Worm (Caenorhabditis elegans): Measurements from ENCODE around the gene set-3.

set-3 gene

DNA sequence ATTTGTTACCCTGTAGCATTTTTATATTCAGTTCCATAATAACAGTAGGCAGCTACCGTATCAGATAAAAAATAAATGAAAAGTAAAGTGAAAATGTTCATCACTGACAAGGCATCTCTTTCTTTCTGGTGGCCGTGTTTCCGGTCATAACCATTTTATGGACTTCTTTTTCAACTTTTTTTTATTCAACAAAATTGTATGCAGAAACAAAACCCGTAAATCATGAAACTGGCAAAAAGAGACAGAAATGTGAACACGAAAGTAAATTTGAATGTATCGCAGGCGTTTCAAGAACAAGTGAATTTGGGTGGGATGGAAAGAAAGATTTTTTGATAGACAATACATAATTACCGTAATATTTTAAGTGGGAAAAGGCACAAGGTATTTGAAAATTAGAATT is 30.7 kb upstream of the set-3 start, which contains the start of gene clec-162:
TSS of gene clec-162 (minus strand) at position 101 of the 400 bp plus-strand sequence.
- TF ChIP-seq egl-43 (GFP tag; IDR thresholded peaks at IDR 0.05) (no peak), dmd-9 (GFP tag; IDR thresholded peaks at IDR 0.05) (no peak), daf-8 (GFP tag; IDR thresholded peaks at IDR 0.05) (no peak), lin-1 (GFP tag; IDR thresholded peaks at IDR 0.05) (no peak), ceh-44 (GFP tag; IDR thresholded peaks at IDR 0.05) (no peak), mdt-29 (GFP tag; IDR thresholded peaks at IDR 0.05) (no peak), madf-5 (GFP tag; IDR thresholded peaks at IDR 0.05) (no peak), aly-2 (tag; optimal IDR thresholded peaks at IDR 0.05) (no peak), zag-1 (tag; optimal IDR thresholded peaks at IDR 0.05) (no peak), ZK337.2 (GFP tag; IDR thresholded peaks at IDR 0.05) (no peak), unc-39 (tag; optimal IDR thresholded peaks at IDR 0.05) (no peak), ceh-82 (tag; optimal IDR thresholded peaks at IDR 0.05) (no peak), fkh-10 (GFP tag; optimal IDR thresholded peaks at IDR 0.05) (no peak), saeg-2 (GFP tag; IDR thresholded peaks at IDR 0.05) (no peak), zip-2 (tag; optimal IDR thresholded peaks at IDR 0.05) (no peak), unc-62 (GFP tag; optimal IDR thresholded peaks at IDR 0.05 in 1 of 2) (no peak), unc-62 (tag; optimal IDR thresholded peaks at IDR 0.05) (no peak), ceh-28 (tag; optimal IDR thresholded peaks at IDR 0.05) (no peak), Y48G9A.11 (GFP tag; IDR thresholded peaks at IDR 0.05) (no peak)

DNA sequence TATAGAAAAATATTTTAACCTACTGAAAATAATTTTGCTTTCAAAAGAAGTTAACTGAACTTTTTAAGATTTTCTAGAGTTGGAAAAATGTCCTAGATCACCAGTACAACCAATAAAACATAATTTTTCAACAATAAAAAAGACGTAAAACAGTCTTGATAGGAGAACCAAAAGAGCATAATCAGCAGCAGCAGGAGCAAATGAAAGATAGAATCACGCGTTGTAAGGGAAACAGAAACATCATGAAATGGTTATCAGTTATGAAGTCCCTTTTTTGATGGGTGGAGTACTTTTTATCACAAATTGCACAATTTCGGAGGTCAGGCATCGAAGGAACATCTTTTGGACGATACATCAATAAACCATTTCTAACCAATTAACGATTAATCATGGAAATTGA is 27.6 kb upstream of the set-3 start:
- TF ChIP-seq aha-1 (tag) (no peak), vab-7 (GFP tag; IDR thresholded peaks at IDR 0.05) (no peak), F26F4.8 (GFP tag; conservative IDR thresholded peaks at IDR 0.05) (no peak), nhr-41 (GFP tag; IDR thresholded peaks at IDR 0.05) (no peak; the same call in 1 of the 2 replicates), lin-38 (GFP tag; IDR thresholded peaks at IDR 0.05) (no peak), ceh-82 (tag; optimal IDR thresholded peaks at IDR 0.05) (no peak), sdz-12 (GFP tag; optimal IDR thresholded peaks at IDR 0.05) (no peak), Y105C5A.15 (GFP tag; IDR thresholded peaks at IDR 0.05) (no peak), nhr-6 (tag; optimal IDR thresholded peaks at IDR 0.05) (no peak), tra-1 (GFP tag; IDR thresholded peaks at IDR 0.05) (0 out of 2 replicates have a peak, but pooled peaks have one; percentile 56), mdl-1 (tag; optimal IDR thresholded peaks at IDR 0.05) (peak in 1 of 2 experiments; percentile 34), daf-8 (GFP tag; IDR thresholded peaks at IDR 0.05) (no peak), Y5F2A.4 (GFP tag; optimal IDR thresholded peaks at IDR 0.05) (no peak), pqm-1 (tag; optimal IDR thresholded peaks at IDR 0.05) (peak; percentile 98), T20F7.1 (GFP tag; optimal IDR thresholded peaks at IDR 0.05) (no peak), nhr-28 (tag; optimal IDR thresholded peaks at IDR 0.05) (peak; percentile 95), ctbp-1 (GFP tag; IDR thresholded peaks at IDR 0.05) (no peak), set-16 (GFP tag; IDR thresholded peaks at IDR 0.05) (no peak), zag-1 (tag; optimal IDR thresholded peaks at IDR 0.05) (no peak), nhr-10 (tag; optimal IDR thresholded peaks at IDR 0.05) (no peak), ZK337.2 (GFP tag; IDR thresholded peaks at IDR 0.05) (no peak), nhr-42 (GFP tag; IDR thresholded peaks at IDR 0.05) (no peak), dve-1 (tag; optimal IDR thresholded peaks at IDR 0.05; ENCODE audit: insufficient read depth) (peak; percentile 73), T26A8.4 (GFP tag; IDR thresholded peaks at IDR 0.05) (no peak), php-3 (GFP tag; IDR thresholded peaks at IDR 0.05) (peak; percentile 94), lsy-2 (tag; optimal IDR thresholded peaks at IDR 0.05) (no peak), R02D3.7 (tag; optimal IDR thresholded peaks at IDR 0.05) (no peak), snpc-1.2 (GFP tag; IDR thresholded peaks at IDR 0.05) (no peak), daf-16 (GFP tag; optimal IDR thresholded peaks at IDR 0.05) (no peak), daf-16 (tag; optimal IDR thresholded peaks at IDR 0.05) (peak; percentile 89), dmd-9 (GFP tag; IDR thresholded peaks at IDR 0.05) (no peak), cey-2 (tag; optimal IDR thresholded peaks at IDR 0.05; ENCODE audit: borderline replicate concordance, insufficient read depth) (no peak), hlh-30 (tag; optimal IDR thresholded peaks at IDR 0.05; ENCODE audit: insufficient read depth) (peak; percentile 36), egl-27 (tag; optimal IDR thresholded peaks at IDR 0.05) (no peak), dmd-6 (GFP tag; IDR thresholded peaks at IDR 0.05) (peak; percentile 91), nhr-237 (tag; optimal IDR thresholded peaks at IDR 0.05) (no peak), unc-39 (tag; optimal IDR thresholded peaks at IDR 0.05) (no peak), ceh-44 (GFP tag; IDR thresholded peaks at IDR 0.05) (no peak), spr-3 (GFP tag; optimal IDR thresholded peaks at IDR 0.05) (no peak)
